Worm (Caenorhabditis elegans) whole organism, L2 larva: Measurements from ENCODE around the gene T23E7.2.

ENCODE experiments used
- C34F6.9 ChIP-seq: fragments of 150-350 bp; optimal IDR thresholded peaks from 2 replicates; lab custom pipeline; 2014; ENCODE audit warnings: missing biosample characterization, missing genetic modification characterization
- F13H6.1 ChIP-seq: sonication (generic microtip); optimal IDR thresholded peaks from 2 replicates; lab custom pipeline; 2016; ENCODE audit warnings: missing genetic modification characterization, missing compliant biosample characterization
- R02D3.7 ChIP-seq: fragments of 150-350 bp; optimal IDR thresholded peaks from 2 replicates; lab custom pipeline; 2014; ENCODE audit warnings: missing biosample characterization, missing genetic modification characterization
- Y55F3AM.14 ChIP-seq: fragments of 200-800 bp; sonication (Bioruptor generic); optimal IDR thresholded peaks from 2 replicates; lab custom pipeline; 2018; ENCODE audit warnings: mild to moderate bottlenecking, missing genetic modification characterization, missing compliant biosample characterization
- ZK546.5 ChIP-seq: sonication (generic microtip); optimal IDR thresholded peaks from 2 replicates; lab custom pipeline; 2017; ENCODE audit warnings: missing biosample characterization, missing genetic modification characterization
- alr-1 ChIP-seq: fragments of 150-350 bp; optimal IDR thresholded peaks from 2 replicates; lab custom pipeline; 2014; ENCODE audit warnings: missing biosample characterization, missing genetic modification characterization
- aly-2 ChIP-seq: fragments of 150-350 bp; optimal IDR thresholded peaks from 2 replicates; lab custom pipeline; 2014; ENCODE audit warnings: missing biosample characterization, missing genetic modification characterization
- ama-1 ChIP-seq: fragments of 150-350 bp; optimal IDR thresholded peaks from 2 replicates; lab custom pipeline; 2018; ENCODE audit warnings: inconsistent platforms
- blmp-1 ChIP-seq: sonication (generic microtip); optimal IDR thresholded peaks from 2 replicates; lab custom pipeline; 2017; ENCODE audit warnings: missing genetic modification characterization, mild to moderate bottlenecking, missing compliant biosample characterization, antibody characterized with exemption, moderate library complexity; ENCODE audit not compliant: insufficient read depth
- ceh-16 ChIP-seq: fragments of 150-350 bp; optimal IDR thresholded peaks from 2 replicates; lab custom pipeline; 2014; ENCODE audit warnings: missing biosample characterization, missing genetic modification characterization
- ceh-82 ChIP-seq: fragments of 150-350 bp; optimal IDR thresholded peaks from 2 replicates; lab custom pipeline; 2014; ENCODE audit warnings: missing biosample characterization, missing genetic modification characterization
- crh-2 ChIP-seq: sonication (generic microtip); optimal IDR thresholded peaks from 2 replicates; lab custom pipeline; 2017; ENCODE audit warnings: missing biosample characterization, missing genetic modification characterization
- dmd-4 ChIP-seq: sonication (generic microtip); optimal IDR thresholded peaks from 2 replicates; lab custom pipeline; 2017; ENCODE audit warnings: missing biosample characterization, missing genetic modification characterization
- egl-27 ChIP-seq: sonication (generic microtip); optimal IDR thresholded peaks from 3 replicates; lab custom pipeline; 2017; ENCODE audit warnings: missing biosample characterization, missing genetic modification reagents, missing genetic modification characterization
- elt-1 ChIP-seq: fragments of 150-350 bp; optimal IDR thresholded peaks from 2 replicates; lab custom pipeline; 2014; ENCODE audit warnings: missing biosample characterization, missing genetic modification characterization
- elt-3 ChIP-seq: sonication (generic microtip); optimal IDR thresholded peaks from 2 replicates; lab custom pipeline; 2017; ENCODE audit warnings: missing biosample characterization, missing genetic modification characterization
- gmeb-1 ChIP-seq: fragments of 150-350 bp; optimal IDR thresholded peaks from 2 replicates; lab custom pipeline; 2014; ENCODE audit warnings: missing biosample characterization, missing genetic modification characterization
- lin-11 ChIP-seq: fragments of 150-350 bp; sonication (generic microtip); optimal IDR thresholded peaks from 2 replicates; lab custom pipeline; 2014; ENCODE audit warnings: missing biosample characterization, missing genetic modification characterization, inconsistent platforms, mixed read lengths
- lin-13 ChIP-seq: fragments of 150-350 bp; optimal IDR thresholded peaks from 2 replicates; lab custom pipeline; 2014; ENCODE audit warnings: missing biosample characterization, missing genetic modification reagents, missing genetic modification characterization
- lsy-2 ChIP-seq, 2 experiments: fragments of 150-350 bp in 1 of 2; sonication (generic microtip) in 1 of 2; optimal IDR thresholded peaks; 2 replicates each; lab custom pipeline; 2014 to 2017; ENCODE audit warnings: missing biosample characterization in 2 of 2, missing genetic modification characterization in 2 of 2
- mbf-1 ChIP-seq: sonication (generic microtip); optimal IDR thresholded peaks from 2 replicates; lab custom pipeline; 2017; ENCODE audit warnings: missing biosample characterization, missing genetic modification characterization
- mdl-1 ChIP-seq, 2 experiments: fragments of 150-350 bp in 1 of 2; sonication (generic microtip) in 1 of 2; optimal IDR thresholded peaks; 2 replicates each; lab custom pipeline; 2017; ENCODE audit warnings: missing biosample characterization in 2 of 2, missing genetic modification characterization in 2 of 2
- nhr-10 ChIP-seq: sonication (generic microtip); optimal IDR thresholded peaks from 2 replicates; lab custom pipeline; 2017; ENCODE audit warnings: missing biosample characterization, missing genetic modification characterization
- nhr-11 ChIP-seq: fragments of 150-350 bp; optimal IDR thresholded peaks from 2 replicates; lab custom pipeline; 2014; ENCODE audit warnings: missing biosample characterization, missing genetic modification characterization
- nhr-12 ChIP-seq: fragments of 150-350 bp; optimal IDR thresholded peaks from 2 replicates; lab custom pipeline; 2014; ENCODE audit warnings: missing biosample characterization, missing genetic modification characterization
- nhr-129 ChIP-seq: fragments of 150-350 bp; optimal IDR thresholded peaks from 2 replicates; lab custom pipeline; 2014; ENCODE audit warnings: missing biosample characterization, missing genetic modification characterization
- nhr-21 ChIP-seq: fragments of 150-350 bp; optimal IDR thresholded peaks from 2 replicates; lab custom pipeline; 2014; ENCODE audit warnings: missing biosample characterization, missing genetic modification characterization
- nhr-23 ChIP-seq: fragments of 150-350 bp; optimal IDR thresholded peaks from 2 replicates; lab custom pipeline; 2014; ENCODE audit warnings: missing biosample characterization, missing genetic modification reagents, missing genetic modification characterization
- nhr-237 ChIP-seq: fragments of 150-350 bp; optimal IDR thresholded peaks from 2 replicates; lab custom pipeline; 2014; ENCODE audit warnings: missing biosample characterization, missing genetic modification characterization
- nhr-25 ChIP-seq: fragments of 150-350 bp; sonication (generic microtip); optimal IDR thresholded peaks from 3 replicates; lab custom pipeline; 2014; ENCODE audit warnings: missing biosample characterization, missing genetic modification characterization
- nhr-6 ChIP-seq: fragments of 150-350 bp; optimal IDR thresholded peaks from 2 replicates; lab custom pipeline; 2014; ENCODE audit warnings: missing biosample characterization, missing genetic modification characterization
- nhr-77 ChIP-seq: fragments of 150-350 bp; optimal IDR thresholded peaks from 2 replicates; lab custom pipeline; 2014; ENCODE audit warnings: missing biosample characterization, missing genetic modification characterization
- peb-1 ChIP-seq: fragments of 150-350 bp; optimal IDR thresholded peaks from 2 replicates; lab custom pipeline; 2014; ENCODE audit warnings: missing biosample characterization, missing genetic modification characterization
- sem-4 ChIP-seq: fragments of 150-350 bp; optimal IDR thresholded peaks from 2 replicates; lab custom pipeline; 2014; ENCODE audit warnings: missing biosample characterization, missing genetic modification reagents, missing genetic modification characterization
- sma-3 ChIP-seq: sonication (generic microtip); optimal IDR thresholded peaks from 2 replicates; lab custom pipeline; 2016; ENCODE audit warnings: missing genetic modification reagents, missing genetic modification characterization, missing compliant biosample characterization
- sma-9 ChIP-seq, 2 experiments: fragments of 150-350 bp in 1 of 2; sonication (generic microtip) in 1 of 2; optimal IDR thresholded peaks; 2 replicates each; lab custom pipeline; 2014 to 2016; ENCODE audit warnings: missing genetic modification characterization in 2 of 2, mild to moderate bottlenecking in 1 of 2, missing biosample characterization in 1 of 2, missing compliant biosample characterization in 1 of 2, missing genetic modification reagents in 1 of 2, moderate library complexity in 1 of 2
- snpc-4 ChIP-seq: fragments of 150-350 bp; optimal IDR thresholded peaks from 2 replicates; lab custom pipeline; 2014; ENCODE audit warnings: missing biosample characterization, missing genetic modification characterization
- unc-39 ChIP-seq: fragments of 150-350 bp; optimal IDR thresholded peaks from 2 replicates; lab custom pipeline; 2014; ENCODE audit warnings: missing biosample characterization, missing genetic modification characterization
- unc-55 ChIP-seq: fragments of 150-350 bp; sonication (generic microtip); optimal IDR thresholded peaks from 3 replicates; lab custom pipeline; 2014; ENCODE audit warnings: missing biosample characterization, missing genetic modification reagents, missing genetic modification characterization
- unc-62 ChIP-seq: fragments of 150-350 bp; optimal IDR thresholded peaks from 2 replicates; lab custom pipeline; 2014; ENCODE audit warnings: missing biosample characterization, missing genetic modification reagents, missing genetic modification characterization
- zag-1 ChIP-seq: fragments of 150-350 bp; optimal IDR thresholded peaks from 2 replicates; lab custom pipeline; 2014; ENCODE audit warnings: missing biosample characterization, missing genetic modification characterization
- ztf-1 ChIP-seq: fragments of 200-800 bp; sonication (Bioruptor generic); conservative IDR thresholded peaks from 2 replicates; pipeline ENCODE4 v1.3.6; 2022; ENCODE audit warnings: missing genetic modification characterization, missing compliant biosample characterization
- ztf-11 ChIP-seq: sonication (generic microtip); optimal IDR thresholded peaks from 2 replicates; lab custom pipeline; 2017; ENCODE audit warnings: missing biosample characterization, missing genetic modification characterization
- ztf-4 ChIP-seq: fragments of 150-350 bp; optimal IDR thresholded peaks from 2 replicates; lab custom pipeline; 2014; ENCODE audit warnings: missing biosample characterization, missing genetic modification characterization

T23E7.2 gene

DNA sequence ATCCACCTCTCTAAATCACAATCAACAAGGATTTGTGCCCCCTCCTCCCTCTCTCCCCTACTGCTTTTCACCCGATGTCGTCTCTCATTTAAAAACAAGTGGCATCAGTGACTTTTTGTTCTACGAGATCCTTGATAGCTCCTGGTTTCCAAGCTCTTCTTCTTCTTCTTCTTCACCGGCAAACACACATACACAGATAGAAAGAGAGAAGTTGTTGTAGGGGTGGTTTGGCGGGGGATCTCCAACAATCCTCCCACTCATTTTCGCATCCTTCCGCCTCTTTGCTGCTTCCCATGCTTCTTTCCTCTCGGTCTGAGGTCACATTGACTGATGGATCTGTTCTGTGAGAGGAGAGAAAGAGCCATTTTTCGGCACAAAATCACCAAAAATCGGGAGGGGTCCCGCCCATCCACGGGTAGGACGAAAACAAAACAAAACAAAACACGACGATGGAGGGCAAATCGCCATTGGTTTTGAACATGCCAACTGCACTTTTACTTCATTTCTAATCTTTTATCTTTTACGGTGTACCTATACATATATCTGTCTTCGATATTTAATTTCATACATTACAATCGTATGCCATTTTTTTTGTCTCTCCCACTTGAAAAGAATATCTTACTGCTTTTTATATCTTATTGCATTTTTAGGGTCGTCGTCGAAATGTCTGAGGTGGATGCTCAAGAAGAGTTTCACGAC, at the start of gene T23E7.2:
Gene T23E7.2, plus strand, starts transcription at position 649 of the 699 bp plus-strand sequence.
- no peak for TF ChIP-seq nhr-23 (tag; lab: Kevin White, UChicago)
- TF ChIP-seq F13H6.1 = peak; percentile 50
- TF ChIP-seq sma-9 (GFP tag; optimal IDR thresholded peaks at IDR 0.05; lab: Kevin White, UChicago) = peak; percentile 54
- TF ChIP-seq sma-9 (tag; optimal IDR thresholded peaks at IDR 0.05; lab: Kevin White, UChicago) = no peak
- no peak for TF ChIP-seq elt-1 (tag; lab: Kevin White, UChicago)
- TF ChIP-seq nhr-129 (tag; lab: Kevin White, UChicago) = peak; percentile 48
- no peak for TF ChIP-seq snpc-4 (tag; lab: Kevin White, UChicago)

DNA sequence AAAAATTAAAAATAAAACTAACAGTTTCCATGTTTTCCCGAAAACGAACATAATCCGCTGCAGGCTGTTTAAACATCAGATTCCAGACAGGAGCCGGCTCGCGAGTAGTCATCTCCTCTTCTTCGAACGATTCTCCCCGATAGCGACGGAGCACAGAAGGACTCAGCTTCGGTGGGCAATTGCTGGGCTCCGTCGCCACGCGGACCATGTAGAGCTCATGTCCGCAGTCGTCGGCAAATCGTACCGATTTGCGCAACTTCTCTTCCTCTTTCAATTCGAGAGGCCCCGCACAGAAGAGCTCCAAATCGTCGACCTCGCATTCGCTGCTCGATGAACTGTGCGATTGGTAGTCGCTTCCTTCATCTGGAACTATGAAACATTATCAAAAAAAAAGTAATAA, 45.6 kb upstream of the T23E7.2 start:
- TF ChIP-seq mdl-1 (tag; optimal IDR thresholded peaks at IDR 0.05; lab: Kevin White, UChicago) = no peak
- no peak for TF ChIP-seq lsy-2 (tag; optimal IDR thresholded peaks at IDR 0.05; lab: Kevin White, UChicago)
- no peak for TF ChIP-seq ama-1 (lab: Kevin White, UChicago)
- TF ChIP-seq, all 48 proteins: peak for 0

DNA sequence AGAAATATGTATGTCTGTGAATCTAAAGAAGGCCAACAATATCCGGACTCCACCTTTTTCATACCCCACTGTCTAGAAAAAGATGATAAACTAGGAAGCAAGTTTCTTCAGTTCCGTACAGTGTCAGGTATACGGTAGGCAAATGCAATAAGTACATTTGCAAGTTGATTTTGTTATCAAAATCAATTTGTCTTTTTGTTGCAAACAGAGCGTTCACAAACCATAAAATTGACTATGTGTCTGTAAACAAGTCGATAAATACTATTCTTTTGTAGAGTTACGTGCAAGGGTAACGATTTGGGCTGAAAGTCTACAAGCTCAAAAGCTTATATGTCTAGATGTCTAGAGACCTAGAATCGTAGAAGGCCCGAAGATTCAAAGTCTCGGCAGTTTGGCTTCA, 45.1 kb upstream of the T23E7.2 start:
- no peak for TF ChIP-seq lin-11 (tag; lab: Kevin White, UChicago)
- no peak for TF ChIP-seq sma-9 (GFP tag; optimal IDR thresholded peaks at IDR 0.05; lab: Kevin White, UChicago)
- TF ChIP-seq sma-9 (tag; optimal IDR thresholded peaks at IDR 0.05; lab: Kevin White, UChicago) = no peak
- no peak for TF ChIP-seq nhr-129 (tag; lab: Kevin White, UChicago)

DNA sequence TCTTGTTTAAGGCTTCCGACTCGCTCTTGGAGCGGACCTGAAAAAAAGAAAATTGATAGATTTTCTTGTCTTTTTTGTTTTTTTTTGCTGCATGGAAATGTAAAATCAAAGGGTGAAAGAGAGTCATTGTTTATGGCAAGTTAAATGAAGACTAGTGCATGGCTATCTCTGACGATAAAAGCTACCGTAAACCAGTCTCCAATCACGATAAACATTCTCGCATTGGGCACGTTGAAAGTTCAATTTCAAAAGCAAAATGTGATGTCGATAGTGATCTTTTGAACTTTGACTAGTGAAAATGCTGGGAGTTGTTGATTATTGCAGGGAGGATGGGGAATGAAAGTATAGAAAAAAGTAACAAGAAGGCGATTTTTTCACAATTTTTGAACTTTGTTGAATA, 44.2 kb upstream of the T23E7.2 start:
- TF ChIP-seq nhr-129 (tag; lab: Kevin White, UChicago) = peak; percentile 17
- no peak for TF ChIP-seq sma-3

DNA sequence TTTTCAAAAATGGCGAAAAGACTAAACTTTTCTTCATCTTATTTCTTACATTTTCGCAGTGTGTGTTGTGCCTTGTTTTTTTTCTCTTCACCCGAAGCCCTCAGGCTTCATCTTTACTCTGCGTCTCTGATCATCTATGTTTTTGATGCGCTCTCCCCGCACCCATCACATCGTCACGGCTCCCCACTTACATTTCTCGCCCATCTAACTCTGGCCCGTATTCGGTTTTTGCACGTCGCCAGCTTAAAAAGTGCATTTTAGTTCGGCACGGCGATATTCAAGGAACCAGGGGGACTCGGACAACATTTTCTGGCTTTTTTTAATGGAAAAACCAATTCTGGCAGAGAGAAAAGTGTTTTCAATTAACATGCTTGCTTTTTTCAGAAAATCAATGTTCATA, 43.4 kb upstream of the T23E7.2 start:
- TF ChIP-seq unc-55 (GFP tag; lab: Kevin White, UChicago) = peak; percentile 52
- no peak for TF ChIP-seq nhr-10 (tag; lab: Kevin White, UChicago)
- TF ChIP-seq nhr-21 (tag; lab: Kevin White, UChicago) = no peak
- no peak for TF ChIP-seq ZK546.5 (tag; lab: Kevin White, UChicago)
- TF ChIP-seq nhr-23 (tag; lab: Kevin White, UChicago) = no peak
- no peak for TF ChIP-seq elt-3
- TF ChIP-seq egl-27 (tag; lab: Kevin White, UChicago) = no peak
- TF ChIP-seq zag-1 (tag; lab: Kevin White, UChicago) = peak; percentile 63
- no peak for TF ChIP-seq lin-13
- peak; percentile 41 for TF ChIP-seq crh-2 (tag; lab: Kevin White, UChicago)
- no peak for TF ChIP-seq Y55F3AM.14 (GFP tag; lab: Kevin White, UChicago)
- no peak for TF ChIP-seq unc-39
- no peak for TF ChIP-seq lin-11 (tag; lab: Kevin White, UChicago)
- TF ChIP-seq F13H6.1 = peak; percentile 61
- no peak for TF ChIP-seq nhr-11 (tag; lab: Kevin White, UChicago)
- no peak for TF ChIP-seq ztf-1 (GFP tag; lab: Robert Waterston, UW)
- no peak for TF ChIP-seq elt-1 (tag; lab: Kevin White, UChicago)
- TF ChIP-seq dmd-4 = no peak
- TF ChIP-seq unc-62 (GFP tag; lab: Kevin White, UChicago) = no peak
- TF ChIP-seq ztf-4 (tag; lab: Kevin White, UChicago) = peak; percentile 26
- TF ChIP-seq nhr-237 (tag; lab: Kevin White, UChicago) = no peak
- TF ChIP-seq nhr-6 (tag; lab: Kevin White, UChicago) = no peak
- no peak for TF ChIP-seq nhr-77 (tag; lab: Kevin White, UChicago)
- no peak for TF ChIP-seq nhr-12
- TF ChIP-seq mbf-1 = no peak
- TF ChIP-seq R02D3.7 (tag; lab: Kevin White, UChicago) = no peak
- TF ChIP-seq ceh-82 (tag; lab: Kevin White, UChicago) = no peak
- no peak for TF ChIP-seq gmeb-1 (tag; lab: Kevin White, UChicago)
- TF ChIP-seq peb-1 = no peak
- no peak for TF ChIP-seq aly-2
- no peak for TF ChIP-seq ztf-11
- TF ChIP-seq lsy-2 (tag; optimal IDR thresholded peaks at IDR 0.05; lab: Kevin White, UChicago) = peak in 1 of 2 experiments; percentile 41
- no peak for TF ChIP-seq blmp-1 (tag; lab: Kevin White, UChicago)
- no peak for TF ChIP-seq sma-3
- no peak for TF ChIP-seq alr-1 (tag; lab: Kevin White, UChicago)
- TF ChIP-seq ama-1 (lab: Kevin White, UChicago) = peak; percentile 16
- TF ChIP-seq nhr-25 = no peak
- peak; percentile 20 for TF ChIP-seq sem-4 (tag; lab: Kevin White, UChicago)
- no peak for TF ChIP-seq ceh-16
- peak; percentile 62 for TF ChIP-seq C34F6.9 (tag; lab: Kevin White, UChicago)
